Fruit fly (Drosophila melanogaster) whole organism, embryonic: Measurements from ENCODE around the gene CG16904.
A peak's percentile ranks its signal among the peaks of the same experiment; 100 is the strongest.

ENCODE experiments used
- B-H1 ChIP-seq: fragments of 200-800 bp; sonication (Bioruptor generic); IDR thresholded peaks from 3 replicates; pipeline ENCODE4 v1.3.6; 2022; ENCODE audit warnings: missing biosample characterization, missing genetic modification characterization
- CG11247 ChIP-seq: fragments of 200-800 bp; sonication (Bioruptor generic); IDR thresholded peaks from 2 replicates; pipeline ENCODE4 v1.3.6; 2022; ENCODE audit warnings: missing biosample characterization, missing genetic modification characterization
- CG11456 ChIP-seq: fragments of 200-800 bp; sonication (Bioruptor generic); IDR thresholded peaks from 3 replicates; pipeline ENCODE4 v1.3.6; 2022; ENCODE audit warnings: missing biosample characterization, missing genetic modification characterization
- CG12155 ChIP-seq: fragments of 200-800 bp; sonication (Bioruptor generic); optimal IDR thresholded peaks from 3 replicates; lab custom pipeline; 2016; ENCODE audit warnings: missing biosample characterization, missing genetic modification characterization
- CG13296 ChIP-seq: fragments of 200-800 bp; sonication (Bioruptor generic); optimal IDR thresholded peaks from 3 replicates; lab custom pipeline; 2018; ENCODE audit warnings: missing biosample characterization, mild to moderate bottlenecking, missing genetic modification characterization
- CG13775 ChIP-seq: fragments of 200-800 bp; sonication (Bioruptor generic); optimal IDR thresholded peaks from 3 replicates; lab custom pipeline; 2017; ENCODE audit warnings: missing biosample characterization, mild to moderate bottlenecking, missing genetic modification characterization
- CG14014 ChIP-seq: fragments of 200-800 bp; sonication (Bioruptor generic); IDR thresholded peaks from 2 replicates; pipeline ENCODE4 v1.3.6; 2022; ENCODE audit warnings: missing biosample characterization, missing genetic modification characterization
- CG14050 ChIP-seq: fragments of 200-800 bp; sonication (Bioruptor generic); IDR thresholded peaks from 3 replicates; pipeline ENCODE4 v1.3.6; 2022; ENCODE audit warnings: missing biosample characterization, missing genetic modification characterization
- CG14860 ChIP-seq: fragments of 200-800 bp; sonication (Bioruptor generic); IDR thresholded peaks from 3 replicates; pipeline ENCODE4 v1.3.6; 2022; ENCODE audit warnings: missing biosample characterization, missing genetic modification characterization; ENCODE audit not compliant: partially characterized antibody
- CG15269 ChIP-seq: fragments of 200-800 bp; sonication (Bioruptor generic); optimal IDR thresholded peaks from 2 replicates; lab custom pipeline; 2018; ENCODE audit warnings: missing biosample characterization, mild to moderate bottlenecking, missing genetic modification characterization, moderate library complexity
- CG1602 ChIP-seq: fragments of 200-800 bp; sonication (Bioruptor generic); optimal IDR thresholded peaks from 3 replicates; lab custom pipeline; 2016; ENCODE audit warnings: missing biosample characterization, missing genetic modification characterization
- CG16779 ChIP-seq: fragments of 200-800 bp; sonication (Bioruptor generic); IDR thresholded peaks from 2 replicates; pipeline ENCODE4 v1.3.6; 2022; ENCODE audit warnings: missing biosample characterization, missing genetic modification characterization
- CG17802 ChIP-seq: fragments of 200-800 bp; sonication (Bioruptor generic); optimal IDR thresholded peaks from 2 replicates; lab custom pipeline; 2018; ENCODE audit warnings: missing biosample characterization, mild to moderate bottlenecking, missing genetic modification characterization, moderate library complexity
- CG18011 ChIP-seq: fragments of 200-800 bp; sonication (Bioruptor generic); optimal IDR thresholded peaks from 2 replicates; lab custom pipeline; 2017; ENCODE audit warnings: missing biosample characterization, missing genetic modification characterization, mild to moderate bottlenecking, moderate library complexity, missing genotype
- CG2199 ChIP-seq: fragments of 200-800 bp; sonication (Bioruptor generic); IDR thresholded peaks from 3 replicates; pipeline ENCODE4 v1.3.6; 2022; ENCODE audit warnings: missing biosample characterization, missing genetic modification characterization
- CG2202 ChIP-seq: fragments of 200-800 bp; sonication (Bioruptor generic); optimal IDR thresholded peaks from 2 replicates; lab custom pipeline; 2018; ENCODE audit warnings: missing biosample characterization, mild to moderate bottlenecking, missing genetic modification characterization
- CG2875 ChIP-seq: fragments of 200-800 bp; sonication (Bioruptor generic); optimal IDR thresholded peaks from 2 replicates; lab custom pipeline; 2017; ENCODE audit warnings: missing biosample characterization, mild to moderate bottlenecking, missing genetic modification characterization, missing genetic modification reagents
- CG30431 ChIP-seq: fragments of 200-800 bp; sonication (Bioruptor generic); optimal IDR thresholded peaks from 2 replicates; lab custom pipeline; 2017; ENCODE audit warnings: missing biosample characterization, missing genetic modification characterization
- CG32772 ChIP-seq: fragments of 200-800 bp; sonication (Bioruptor generic); IDR thresholded peaks from 2 replicates; pipeline ENCODE4 v1.3.6; 2022; ENCODE audit warnings: missing biosample characterization, missing genetic modification characterization
- CG3726 ChIP-seq: fragments of 200-800 bp; sonication (Bioruptor generic); IDR thresholded peaks from 3 replicates; pipeline ENCODE4, ENCODE4 v1.3.6; 2022; ENCODE audit warnings: missing biosample characterization, missing genetic modification characterization
- CG6175 ChIP-seq: fragments of 200-800 bp; sonication (Bioruptor generic); IDR thresholded peaks from 3 replicates; pipeline ENCODE4 v1.3.6; 2022; ENCODE audit warnings: missing biosample characterization, missing genetic modification characterization
- CG6272 ChIP-seq: fragments of 200-800 bp; sonication (Bioruptor generic); IDR thresholded peaks from 2 replicates; pipeline ENCODE4 v1.3.6; 2022; ENCODE audit warnings: missing biosample characterization, missing genetic modification characterization
- CG8478 ChIP-seq: fragments of >200 bp; optimal IDR thresholded peaks from 2 replicates; lab custom pipeline; 2018
- CG9727 ChIP-seq: fragments of 200-800 bp; sonication (Bioruptor generic); optimal IDR thresholded peaks from 3 replicates; lab custom pipeline; 2017; ENCODE audit warnings: missing biosample characterization, mild to moderate bottlenecking, missing genetic modification characterization
- CG9876 ChIP-seq: fragments of 200-800 bp; sonication (Bioruptor generic); optimal IDR thresholded peaks from 2 replicates; lab custom pipeline; 2016; ENCODE audit warnings: missing biosample characterization, missing genetic modification characterization
- CrebB ChIP-seq: fragments of 200-800 bp; sonication (Bioruptor generic); optimal IDR thresholded peaks from 3 replicates; lab custom pipeline; 2018; ENCODE audit warnings: missing biosample characterization, mild to moderate bottlenecking, missing genetic modification characterization
- HHEX ChIP-seq: fragments of 200-800 bp; sonication (Bioruptor generic); optimal IDR thresholded peaks from 3 replicates; lab custom pipeline; 2017; ENCODE audit warnings: missing biosample characterization, mild to moderate bottlenecking, missing genetic modification characterization, missing genetic modification reagents
- HLH4C ChIP-seq: fragments of 200-800 bp; sonication (Bioruptor generic); IDR thresholded peaks from 3 replicates; pipeline ENCODE4 v1.3.6; 2022; ENCODE audit warnings: missing biosample characterization, missing genetic modification characterization; ENCODE audit not compliant: partially characterized antibody
- HmgZ ChIP-seq: fragments of 200-800 bp; sonication (Bioruptor generic); optimal IDR thresholded peaks from 2 replicates; lab custom pipeline; 2018; ENCODE audit warnings: missing biosample characterization, mild to moderate bottlenecking, missing genetic modification characterization
- Mad ChIP-seq: fragments of 200-800 bp; sonication (Bioruptor generic); optimal IDR thresholded peaks from 2 replicates; lab custom pipeline; 2016; ENCODE audit warnings: missing biosample characterization, missing genetic modification characterization
- Ssrp ChIP-seq: fragments of 200-800 bp; sonication (Bioruptor generic); optimal IDR thresholded peaks from 2 replicates; lab custom pipeline; 2018; ENCODE audit warnings: missing biosample characterization, mild to moderate bottlenecking, missing genetic modification characterization, moderate library complexity
- Usf ChIP-seq: fragments of 200-800 bp; sonication (Bioruptor generic); optimal IDR thresholded peaks from 2 replicates; lab custom pipeline; 2017; ENCODE audit warnings: missing genotype, missing biosample characterization, missing genetic modification characterization
- ab ChIP-seq: fragments of 200-800 bp; sonication (Bioruptor generic); optimal IDR thresholded peaks from 2 replicates; lab custom pipeline; 2016; ENCODE audit warnings: missing biosample characterization, missing genetic modification characterization
- ap ChIP-seq: fragments of 200-800 bp; sonication (Bioruptor generic); IDR thresholded peaks from 2 replicates; pipeline ENCODE4 v1.3.6; 2022; ENCODE audit warnings: missing biosample characterization, missing genetic modification characterization
- dm ChIP-seq: fragments of 200-800 bp; sonication (Bioruptor generic); optimal IDR thresholded peaks from 3 replicates; lab custom pipeline; 2016; ENCODE audit warnings: missing biosample characterization, missing genetic modification characterization
- fd102C ChIP-seq: fragments of 200-800 bp; sonication (Bioruptor generic); optimal IDR thresholded peaks from 2 replicates; lab custom pipeline; 2018; ENCODE audit warnings: missing biosample characterization, mild to moderate bottlenecking, missing genetic modification characterization, moderate library complexity
- fd96Cb ChIP-seq: fragments of 200-800 bp; sonication (Bioruptor generic); optimal IDR thresholded peaks from 2 replicates; lab custom pipeline; 2018; ENCODE audit warnings: missing biosample characterization, mild to moderate bottlenecking, missing genetic modification characterization, moderate library complexity
- fru ChIP-seq: fragments of >200 bp; optimal IDR thresholded peaks from 2 replicates; lab custom pipeline; 2017
- gcm ChIP-seq: fragments of 200-800 bp; sonication (Bioruptor generic); optimal IDR thresholded peaks from 2 replicates; lab custom pipeline; 2019; ENCODE audit warnings: missing biosample characterization, mild to moderate bottlenecking, missing genetic modification characterization, moderate library complexity
- gcm2 ChIP-seq: fragments of 200-800 bp; sonication (Bioruptor generic); optimal IDR thresholded peaks from 2 replicates; lab custom pipeline; 2016; ENCODE audit warnings: missing biosample characterization, missing genetic modification characterization
- hkb ChIP-seq, 2 experiments: fragments of 200-800 bp in 1 of 2; fragments of >200 bp in 1 of 2; sonication (Bioruptor generic) in 1 of 2; IDR thresholded peaks in 1 of 2; optimal IDR thresholded peaks in 1 of 2; 2 replicates each; pipeline versions ENCODE4 v1.3.6 to Lab custom; 2017 to 2022; ENCODE audit warnings: missing biosample characterization in 1 of 2, missing genetic modification characterization in 1 of 2
- klu ChIP-seq: fragments of 200-800 bp; sonication (Bioruptor generic); IDR thresholded peaks from 2 replicates; pipeline ENCODE4 v1.3.6; 2022; ENCODE audit warnings: missing biosample characterization, missing genetic modification characterization
- knrl ChIP-seq: fragments of 200-800 bp; sonication (Bioruptor generic); IDR thresholded peaks from 3 replicates; pipeline ENCODE4 v1.3.6; 2022; ENCODE audit warnings: missing biosample characterization, missing genetic modification characterization; ENCODE audit not compliant: partially characterized antibody
- nom ChIP-seq: fragments of 200-800 bp; sonication (Bioruptor generic); optimal IDR thresholded peaks from 2 replicates; lab custom pipeline; 2017; ENCODE audit warnings: missing biosample characterization, missing genetic modification characterization, mild to moderate bottlenecking, moderate library complexity, missing genetic modification reagents
- onecut ChIP-seq: fragments of 200-800 bp; sonication (Bioruptor generic); IDR thresholded peaks from 2 replicates; pipeline ENCODE4 v1.3.6; 2022; ENCODE audit warnings: missing biosample characterization, missing genetic modification characterization
- pfk ChIP-seq: fragments of 200-800 bp; sonication (Bioruptor generic); optimal IDR thresholded peaks from 2 replicates; lab custom pipeline; 2018; ENCODE audit warnings: missing biosample characterization, mild to moderate bottlenecking, missing genetic modification characterization, moderate library complexity
- pita ChIP-seq: fragments of 200-800 bp; sonication (Bioruptor generic); optimal IDR thresholded peaks from 2 replicates; lab custom pipeline; 2017; ENCODE audit warnings: missing biosample characterization, mild to moderate bottlenecking, missing genetic modification characterization
- pnt ChIP-seq: fragments of 200-800 bp; sonication (Bioruptor generic); optimal IDR thresholded peaks from 3 replicates; lab custom pipeline; 2016; ENCODE audit warnings: missing biosample characterization, missing genetic modification characterization
- sna ChIP-seq: fragments of 200-800 bp; sonication (Bioruptor generic); IDR thresholded peaks from 2 replicates; pipeline ENCODE4 v1.3.6; 2022; ENCODE audit warnings: missing biosample characterization, missing genetic modification characterization; ENCODE audit not compliant: partially characterized antibody
- yki ChIP-seq: fragments of >200 bp; optimal IDR thresholded peaks from 3 replicates; lab custom pipeline; 2018
- z ChIP-seq: fragments of 200-800 bp; sonication (Bioruptor generic); IDR thresholded peaks from 3 replicates; pipeline ENCODE4 v1.3.6; 2022; ENCODE audit warnings: missing biosample characterization, missing genetic modification characterization

Gene CG16904

DNA sequence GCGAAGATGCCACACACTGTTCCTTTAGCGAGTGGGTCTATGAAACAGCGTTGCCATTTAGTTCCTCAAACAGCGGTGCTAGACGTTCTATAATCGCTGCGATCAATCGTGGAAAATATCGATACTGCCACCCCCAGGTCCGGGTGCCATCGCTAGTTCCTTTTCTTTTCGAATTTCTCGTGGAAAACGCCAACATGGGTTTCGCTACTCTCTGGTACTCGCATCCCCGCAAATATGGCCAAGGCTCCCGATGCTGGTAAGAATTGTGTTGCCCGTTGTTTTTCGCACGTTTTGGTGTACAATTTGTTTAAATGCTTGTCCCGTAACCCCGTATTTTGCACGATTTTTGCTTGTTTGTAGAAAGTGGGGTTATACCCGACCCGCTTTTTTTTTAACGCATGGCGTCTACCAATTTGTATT, 38.8 kb downstream of the CG16904 start, which contains the start of gene RpS29 (continued):
- peak; percentile 90 for TF ChIP-seq sna (GFP tag; lab: Robert Waterston, UW)
- peak; percentile 82 for TF ChIP-seq HLH4C
- peak; percentile 85 for TF ChIP-seq Mad (GFP tag; lab: Kevin White, UChicago)
- TF ChIP-seq fd96Cb (tag; lab: Kevin White, UChicago): peak; percentile 8
- TF ChIP-seq ap: no peak
- peak; percentile 53 for TF ChIP-seq CG17802 (tag; lab: Kevin White, UChicago)
- peak; percentile 79 for TF ChIP-seq CG14014
- TF ChIP-seq CG18011: peak; percentile 75
- TF ChIP-seq gcm (GFP tag; lab: Kevin White, UChicago): peak; percentile 74
- peak; percentile 74 for TF ChIP-seq CG32772 (GFP tag; lab: Robert Waterston, UW)
- TF ChIP-seq CrebB (tag; lab: Kevin White, UChicago): peak; percentile 87
- peak; percentile 57 for TF ChIP-seq ab
- TF ChIP-seq CG16779 (GFP tag; lab: Robert Waterston, UW): peak; percentile 67
- TF ChIP-seq CG11247 (GFP tag; lab: Robert Waterston, UW): peak; percentile 84
- TF ChIP-seq pnt: peak; percentile 73
- TF ChIP-seq z: no peak
- TF ChIP-seq CG2199 (GFP tag; lab: Robert Waterston, UW): peak; percentile 55; the same call in 1 of the 3 replicates
- TF ChIP-seq klu (GFP tag; lab: Robert Waterston, UW): peak; percentile 31; the same call in 1 of the 2 replicates
- TF ChIP-seq CG14860: peak; percentile 79
- TF ChIP-seq CG1602: peak; percentile 64
- TF ChIP-seq knrl (GFP tag; lab: Robert Waterston, UW): peak; percentile 95
- peak; percentile 48; the same call in 1 of the 3 replicates for TF ChIP-seq B-H1 (GFP tag; lab: Robert Waterston, UW)
- peak; percentile 69; the same call in 2 of the 3 replicates for TF ChIP-seq CG3726 (GFP tag; lab: Robert Waterston, UW)
- TF ChIP-seq CG14050 (GFP tag; lab: Robert Waterston, UW): peak; percentile 60
- peak; percentile 58 for TF ChIP-seq CG15269 (tag; lab: Kevin White, UChicago)
- TF ChIP-seq CG9876 (GFP tag; lab: Kevin White, UChicago): peak; percentile 91
- peak; percentile 65; the same call in 1 of the 2 replicates for TF ChIP-seq onecut
- TF ChIP-seq CG13296 (GFP tag; lab: Kevin White, UChicago): peak; percentile 90
- TF ChIP-seq HHEX (GFP tag; lab: Kevin White, UChicago): peak; percentile 82
- TF ChIP-seq pfk (GFP tag; lab: Kevin White, UChicago): peak; percentile 77
- TF ChIP-seq CG13775 (GFP tag; lab: Kevin White, UChicago): peak; percentile 77
- TF ChIP-seq pita (GFP tag; lab: Kevin White, UChicago): no peak
- TF ChIP-seq CG9727 (GFP tag; lab: Kevin White, UChicago): peak; percentile 70
- no peak for TF ChIP-seq CG8478 (lab: Kevin White, UChicago)
- peak; percentile 78 for TF ChIP-seq nom (GFP tag; lab: Kevin White, UChicago)
- peak; percentile 43 for TF ChIP-seq CG2875 (GFP tag; lab: Kevin White, UChicago)
- peak; percentile 47 for TF ChIP-seq CG2202 (tag; lab: Kevin White, UChicago)
- peak; percentile 83 for TF ChIP-seq CG6272 (GFP tag; lab: Robert Waterston, UW)
- TF ChIP-seq Usf (GFP tag; lab: Kevin White, UChicago): peak; percentile 58
- peak; percentile 84 for TF ChIP-seq CG6175
- peak; percentile 16 for TF ChIP-seq Ssrp
- peak; percentile 62 for TF ChIP-seq gcm2 (GFP tag; lab: Kevin White, UChicago)
- no peak for TF ChIP-seq yki
- TF ChIP-seq HmgZ (tag; lab: Kevin White, UChicago): peak; percentile 95
- TF ChIP-seq dm (GFP tag; lab: Kevin White, UChicago): peak; percentile 97
- TF ChIP-seq CG12155 (GFP tag; lab: Kevin White, UChicago): peak; percentile 97
- peak; percentile 47 for TF ChIP-seq CG30431
- no peak for TF ChIP-seq fd102C (GFP tag; lab: Kevin White, UChicago)
- TF ChIP-seq fru: no peak
- TF ChIP-seq CG11456 (GFP tag; lab: Robert Waterston, UW): peak; percentile 95
- TF ChIP-seq hkb (optimal IDR thresholded peaks at IDR 0.05; lab: Kevin White, UChicago): no peak
- TF ChIP-seq hkb (GFP tag; IDR thresholded peaks at IDR 0.05; lab: Robert Waterston, UW): peak; percentile 52
